Worm (Caenorhabditis elegans) whole organism, L1 larva: ENCODE data around the gene unc-16.

ENCODE experiments used
- aha-1 ChIP-seq: fragments of 150-350 bp; optimal IDR thresholded peaks from 2 replicates; lab custom pipeline; 2014; ENCODE audit warnings: missing biosample characterization, missing genetic modification characterization
- ama-1 ChIP-seq: fragments of 150-350 bp; optimal IDR thresholded peaks from 2 replicates; lab custom pipeline; 2014
- dpl-1 ChIP-seq, 3 experiments: fragments of 150-350 bp in 2 of 3; sonication (generic microtip) in 1 of 3; optimal IDR thresholded peaks; 2 replicates each; lab custom pipeline; 2014 to 2017; ENCODE audit warnings: missing biosample characterization in 3 of 3, missing genetic modification characterization in 3 of 3, missing genetic modification reagents in 3 of 3
- ets-5 ChIP-seq: fragments of 200-800 bp; sonication (Bioruptor generic); IDR thresholded peaks from 2 replicates; pipeline ENCODE4 v1.3.6; 2022; ENCODE audit warnings: missing genetic modification characterization, missing compliant biosample characterization
- lir-3 ChIP-seq: sonication (generic microtip); optimal IDR thresholded peaks from 2 replicates; lab custom pipeline; 2016; ENCODE audit warnings: mild to moderate bottlenecking, missing genetic modification characterization, moderate library complexity, missing compliant biosample characterization; ENCODE audit not compliant: poor library complexity
- mdl-1 ChIP-seq, 2 experiments: fragments of 150-350 bp; optimal IDR thresholded peaks; 2 replicates each; lab custom pipeline; 2014 to 2017; ENCODE audit warnings: missing biosample characterization in 2 of 2, missing genetic modification characterization in 2 of 2, inconsistent platforms in 1 of 2
- nhr-11 ChIP-seq: fragments of 150-350 bp; optimal IDR thresholded peaks from 2 replicates; lab custom pipeline; 2014; ENCODE audit warnings: missing biosample characterization, missing genetic modification characterization
- sptf-1 ChIP-seq: fragments of 150-350 bp; optimal IDR thresholded peaks from 2 replicates; lab custom pipeline; 2014; ENCODE audit warnings: missing biosample characterization, missing genetic modification characterization
- vab-15 ChIP-seq: sonication (generic microtip); optimal IDR thresholded peaks from 2 replicates; lab custom pipeline; 2017; ENCODE audit warnings: missing genotype, mild to moderate bottlenecking, missing genetic modification characterization, missing compliant biosample characterization
- zip-4 ChIP-seq: fragments of 200-800 bp; sonication (Bioruptor generic); optimal IDR thresholded peaks from 2 replicates; lab custom pipeline; 2018; ENCODE audit warnings: mild to moderate bottlenecking, missing genetic modification characterization, moderate library complexity, missing compliant biosample characterization

- TF ChIP-seq mdl-1 (tag; optimal IDR thresholded peaks at IDR 0.05; lab: Kevin White, UChicago) (no peak), zip-4 (GFP tag; lab: Kevin White, UChicago) (no peak), aha-1 (no peak), sptf-1 (tag; lab: Kevin White, UChicago) (no peak), ets-5 (GFP tag; lab: Robert Waterston, UW) (no peak), vab-15 (tag; lab: Kevin White, UChicago) (no peak), nhr-11 (tag; lab: Kevin White, UChicago) (no peak), dpl-1 (GFP tag; optimal IDR thresholded peaks at IDR 0.05; lab: Kevin White, UChicago) (no peak), lir-3 (tag; lab: Kevin White, UChicago) (no peak), ama-1 (no peak)
These were observed 37.2 kb downstream of the unc-16 start for ce11 chrIII:9583224-9583623.
